Worm (Caenorhabditis elegans) whole organism, L4 larva: Measurements from ENCODE around the gene F23H11.5.

Experiments
- Y75B8A.6 ChIP-seq: fragments of 200-800 bp; sonication (Bioruptor generic); IDR thresholded peaks from 2 replicates; pipeline ENCODE4 v1.3.6; 2022; ENCODE audit warnings: missing genetic modification reagents, missing genetic modification characterization, missing compliant biosample characterization
- aly-2 ChIP-seq: sonication (generic microtip); optimal IDR thresholded peaks from 2 replicates; lab custom pipeline; 2018; ENCODE audit warnings: missing biosample characterization, missing genetic modification characterization
- ces-1 ChIP-seq: fragments of 150-350 bp; sonication (generic microtip); optimal IDR thresholded peaks from 4 replicates; lab custom pipeline; 2014; ENCODE audit warnings: missing biosample characterization, missing genetic modification reagents, missing genetic modification characterization
- gei-8 ChIP-seq: fragments of 200-800 bp; sonication (Bioruptor generic); optimal IDR thresholded peaks from 2 replicates; lab custom pipeline; 2018; ENCODE audit warnings: mild to moderate bottlenecking, missing genetic modification characterization, missing compliant biosample characterization
- lin-15B ChIP-seq: fragments of 150-350 bp; sonication (generic microtip); optimal IDR thresholded peaks from 3 replicates; lab custom pipeline; 2014; ENCODE audit warnings: missing biosample characterization, missing genetic modification characterization
- mdl-1 ChIP-seq, 2 experiments: fragments of 150-350 bp in 1 of 2; sonication (generic microtip) in 1 of 2; optimal IDR thresholded peaks; 2 replicates each; lab custom pipeline; 2014 to 2017; ENCODE audit warnings: missing biosample characterization in 2 of 2, missing genetic modification characterization in 2 of 2
- nhr-28 ChIP-seq: fragments of 150-350 bp; optimal IDR thresholded peaks from 2 replicates; lab custom pipeline; 2014; ENCODE audit warnings: missing biosample characterization, missing genetic modification characterization
- nhr-77 ChIP-seq: fragments of 150-350 bp; optimal IDR thresholded peaks from 2 replicates; lab custom pipeline; 2014; ENCODE audit warnings: missing biosample characterization, missing genetic modification characterization
- snpc-1.2 ChIP-seq: fragments of 200-800 bp; sonication (Bioruptor generic); IDR thresholded peaks from 2 replicates; pipeline ENCODE4 v1.3.6; 2022; ENCODE audit warnings: missing genetic modification reagents, missing genetic modification characterization, missing compliant biosample characterization
- spr-3 ChIP-seq: fragments of 200-800 bp; sonication (Bioruptor generic); optimal IDR thresholded peaks from 2 replicates; lab custom pipeline; 2018; ENCODE audit warnings: mild to moderate bottlenecking, missing genetic modification characterization, missing compliant biosample characterization
- unc-130 ChIP-seq: sonication (generic microtip); optimal IDR thresholded peaks from 2 replicates; lab custom pipeline; 2016; ENCODE audit warnings: missing genetic modification reagents, missing genetic modification characterization, missing compliant biosample characterization
- unc-39 ChIP-seq: sonication (generic microtip); optimal IDR thresholded peaks from 2 replicates; lab custom pipeline; 2017; ENCODE audit warnings: missing biosample characterization, missing genetic modification characterization
- unc-62 ChIP-seq, 3 experiments: fragments of 150-350 bp in 1 of 3; sonication (generic microtip); optimal IDR thresholded peaks in 2 of 3; peaks in 1 of 3; 1 replicate in 1 of 3; 2 replicates in 2 of 3; lab custom pipeline; 2014 to 2017; ENCODE audit warnings: missing biosample characterization in 3 of 3, missing genetic modification characterization in 3 of 3, missing genetic modification reagents in 3 of 3, missing genotype in 1 of 3
- zag-1 ChIP-seq: fragments of 150-350 bp; optimal IDR thresholded peaks from 2 replicates; lab custom pipeline; 2014; ENCODE audit warnings: missing biosample characterization, missing genetic modification characterization

DNA sequence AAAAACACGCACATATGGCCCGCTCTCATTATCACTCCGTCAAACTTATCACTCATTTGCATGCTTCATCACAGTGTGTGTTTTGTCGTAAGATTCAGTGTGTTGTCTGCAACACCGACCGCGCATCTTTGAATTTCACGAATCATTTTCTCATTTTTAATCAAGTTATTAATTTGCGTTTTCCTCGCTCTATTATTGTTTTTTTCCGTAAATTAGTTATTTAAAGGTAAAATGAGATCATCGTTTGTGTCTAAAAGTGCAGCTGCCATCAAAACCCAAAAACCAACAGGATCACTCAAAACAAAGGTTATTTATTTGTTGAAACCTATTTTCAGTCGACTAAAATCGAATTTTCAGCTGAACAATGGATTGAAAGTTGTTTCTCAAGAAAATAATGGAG is 30.8 kb downstream of the F23H11.5 start, which contains the start of the genes T24C4.5 and ucr-2.3:
- TF ChIP-seq aly-2 (tag; lab: Kevin White, UChicago) (no peak), nhr-28 (no peak), mdl-1 (tag; optimal IDR thresholded peaks at IDR 0.05; lab: Kevin White, UChicago) (no peak), ces-1 (GFP tag; lab: Kevin White, UChicago) (no peak), unc-130 (no peak), gei-8 (no peak), snpc-1.2 (GFP tag; lab: Robert Waterston, UW) (no peak), Y75B8A.6 (GFP tag; lab: Robert Waterston, UW) (no peak), unc-62 (GFP tag; optimal IDR thresholded peaks at IDR 0.05 in 1 of 2; lab: Kevin White, UChicago) (no peak), unc-62 (tag; optimal IDR thresholded peaks at IDR 0.05; lab: Kevin White, UChicago) (no peak), spr-3 (GFP tag; lab: Kevin White, UChicago) (no peak), lin-15B (tag; lab: Kevin White, UChicago) (no peak), unc-39 (tag; lab: Kevin White, UChicago) (no peak), nhr-77 (tag; lab: Kevin White, UChicago) (no peak), zag-1 (no peak)
